Worm (Caenorhabditis elegans) whole organism, L2 larva: ENCODE measurements around the gene F53F8.5.

Experiments
- blmp-1 ChIP-seq: sonication (generic microtip); optimal IDR thresholded peaks from 2 replicates; lab custom pipeline; 2017; ENCODE audit warnings: missing genetic modification characterization, mild to moderate bottlenecking, missing compliant biosample characterization, antibody characterized with exemption, moderate library complexity; ENCODE audit not compliant: insufficient read depth
- elt-3 ChIP-seq: sonication (generic microtip); optimal IDR thresholded peaks from 2 replicates; lab custom pipeline; 2017; ENCODE audit warnings: missing biosample characterization, missing genetic modification characterization
- mdl-1 ChIP-seq, 2 experiments: fragments of 150-350 bp in 1 of 2; sonication (generic microtip) in 1 of 2; optimal IDR thresholded peaks; 2 replicates each; lab custom pipeline; 2017; ENCODE audit warnings: missing biosample characterization in 2 of 2, missing genetic modification characterization in 2 of 2
- nhr-237 ChIP-seq: fragments of 150-350 bp; optimal IDR thresholded peaks from 2 replicates; lab custom pipeline; 2014; ENCODE audit warnings: missing biosample characterization, missing genetic modification characterization

DNA sequence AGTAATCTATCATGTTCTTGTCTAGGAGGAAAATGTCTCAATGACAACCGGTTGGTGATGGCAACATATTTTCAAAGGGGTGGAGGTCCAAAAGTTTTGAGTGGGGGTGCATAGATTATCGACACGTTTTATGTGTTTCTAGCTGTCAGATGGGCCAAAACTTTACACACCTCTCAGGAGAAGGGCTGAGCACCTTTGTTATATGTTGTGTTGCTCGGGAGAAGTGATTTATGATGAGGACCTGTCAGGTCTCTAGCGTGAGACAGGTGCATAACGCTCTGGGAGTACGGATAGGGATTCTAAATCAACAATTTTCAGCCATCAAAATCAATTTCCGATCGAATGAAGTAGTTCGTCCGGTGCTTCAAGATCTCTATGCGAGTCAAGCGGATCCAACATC, 47.2 kb downstream of the F53F8.5 start:
- TF ChIP-seq blmp-1 (tag; lab: Kevin White, UChicago) (no peak), mdl-1 (tag; optimal IDR thresholded peaks at IDR 0.05; lab: Kevin White, UChicago) (no peak), nhr-237 (tag; lab: Kevin White, UChicago) (no peak), elt-3 (no peak)
